Worm (Caenorhabditis elegans) whole organism, L3 larva: ENCODE measurements around the gene cnc-1.

Experiments used
- R02D3.7 ChIP-seq: fragments of 150-350 bp; optimal IDR thresholded peaks from 2 replicates; lab custom pipeline; 2014; ENCODE audit warnings: missing biosample characterization, missing genetic modification characterization
- ZK546.5 ChIP-seq: sonication (generic microtip); optimal IDR thresholded peaks from 2 replicates; lab custom pipeline; 2017; ENCODE audit warnings: missing biosample characterization, missing genetic modification characterization
- aly-2 ChIP-seq: fragments of 150-350 bp; optimal IDR thresholded peaks from 2 replicates; lab custom pipeline; 2014; ENCODE audit warnings: missing biosample characterization, missing genetic modification characterization
- ama-1 ChIP-seq: fragments of 150-350 bp; optimal IDR thresholded peaks from 2 replicates; lab custom pipeline; 2018
- ceh-16 ChIP-seq: sonication (generic microtip); optimal IDR thresholded peaks from 2 replicates; lab custom pipeline; 2017; ENCODE audit warnings: missing biosample characterization, missing genetic modification characterization
- ceh-28 ChIP-seq: fragments of 150-350 bp; optimal IDR thresholded peaks from 2 replicates; lab custom pipeline; 2014; ENCODE audit warnings: missing biosample characterization, missing genetic modification reagents, missing genetic modification characterization
- ceh-82 ChIP-seq: fragments of 150-350 bp; optimal IDR thresholded peaks from 2 replicates; lab custom pipeline; 2014; ENCODE audit warnings: missing biosample characterization, missing genetic modification characterization
- ceh-9 ChIP-seq: sonication (generic microtip); optimal IDR thresholded peaks from 2 replicates; lab custom pipeline; 2018; ENCODE audit warnings: missing biosample characterization, missing genetic modification characterization
- daf-12 ChIP-seq: fragments of 150-350 bp; optimal IDR thresholded peaks from 2 replicates; lab custom pipeline; 2014; ENCODE audit warnings: missing biosample characterization, missing genetic modification reagents, missing genetic modification characterization
- egl-5 ChIP-seq: fragments of 150-350 bp; optimal IDR thresholded peaks from 2 replicates; lab custom pipeline; 2017; ENCODE audit warnings: missing biosample characterization, missing genetic modification reagents, missing genetic modification characterization, inconsistent platforms
- elt-1 ChIP-seq: fragments of 150-350 bp; optimal IDR thresholded peaks from 2 replicates; lab custom pipeline; 2014; ENCODE audit warnings: missing biosample characterization, missing genetic modification characterization
- elt-2 ChIP-seq: sonication (generic microtip); optimal IDR thresholded peaks from 2 replicates; lab custom pipeline; 2016; ENCODE audit warnings: missing genetic modification reagents, mild to moderate bottlenecking, missing genetic modification characterization, missing compliant biosample characterization
- elt-3 ChIP-seq, 3 experiments: fragments of 150-350 bp in 1 of 3; sonication (generic microtip) in 2 of 3; optimal IDR thresholded peaks; 2 replicates in 2 of 3; 4 replicates in 1 of 3; lab custom pipeline; 2014 to 2017; ENCODE audit warnings: missing biosample characterization in 3 of 3, missing genetic modification characterization in 3 of 3
- eor-1 ChIP-seq, 2 experiments: fragments of 150-350 bp; optimal IDR thresholded peaks; 2 replicates each; lab custom pipeline; 2014 to 2018; ENCODE audit warnings: missing biosample characterization in 2 of 2, missing genetic modification characterization in 2 of 2
- fkh-10 ChIP-seq: sonication (generic microtip); optimal IDR thresholded peaks from 2 replicates; lab custom pipeline; 2017; ENCODE audit warnings: missing biosample characterization, missing genetic modification reagents, missing genetic modification characterization
- fkh-2 ChIP-seq: fragments of 150-350 bp; optimal IDR thresholded peaks from 2 replicates; lab custom pipeline; 2014; ENCODE audit warnings: missing biosample characterization, missing genetic modification reagents, missing genetic modification characterization
- fos-1 ChIP-seq: fragments of 150-350 bp; optimal IDR thresholded peaks from 2 replicates; lab custom pipeline; 2014; ENCODE audit warnings: missing biosample characterization, missing genetic modification characterization
- hmg-11 ChIP-seq: sonication (generic microtip); optimal IDR thresholded peaks from 2 replicates; lab custom pipeline; 2016; ENCODE audit warnings: missing genetic modification characterization, missing compliant biosample characterization
- jun-1 ChIP-seq: fragments of 150-350 bp; optimal IDR thresholded peaks from 2 replicates; lab custom pipeline; 2014; ENCODE audit warnings: missing biosample characterization, missing genetic modification reagents, missing genetic modification characterization
- lin-15B ChIP-seq: fragments of 150-350 bp; optimal IDR thresholded peaks from 2 replicates; lab custom pipeline; 2014; ENCODE audit warnings: missing biosample characterization, missing genetic modification characterization
- lin-39 ChIP-seq: fragments of 150-350 bp; optimal IDR thresholded peaks from 2 replicates; lab custom pipeline; 2018; ENCODE audit warnings: missing biosample characterization, missing genetic modification reagents, missing genetic modification characterization
- lsy-12 ChIP-seq: sonication (generic microtip); optimal IDR thresholded peaks from 2 replicates; lab custom pipeline; 2016; ENCODE audit warnings: mild to moderate bottlenecking, missing genetic modification characterization, missing compliant biosample characterization
- nfya-1 ChIP-seq: sonication (generic microtip); optimal IDR thresholded peaks from 2 replicates; lab custom pipeline; 2017; ENCODE audit warnings: missing genetic modification characterization, mild to moderate bottlenecking, missing compliant biosample characterization, antibody characterized with exemption, moderate library complexity; ENCODE audit not compliant: insufficient read depth
- nhr-12 ChIP-seq: fragments of 150-350 bp; optimal IDR thresholded peaks from 2 replicates; lab custom pipeline; 2014; ENCODE audit warnings: missing biosample characterization, missing genetic modification characterization
- nhr-23 ChIP-seq: fragments of 150-350 bp; optimal IDR thresholded peaks from 2 replicates; lab custom pipeline; 2014; ENCODE audit warnings: missing biosample characterization, missing genetic modification reagents, missing genetic modification characterization
- nhr-25 ChIP-seq: sonication (generic microtip); optimal IDR thresholded peaks from 2 replicates; lab custom pipeline; 2017; ENCODE audit warnings: missing biosample characterization, missing genetic modification characterization
- nhr-28 ChIP-seq: fragments of 150-350 bp; optimal IDR thresholded peaks from 2 replicates; lab custom pipeline; 2014; ENCODE audit warnings: missing biosample characterization, missing genetic modification characterization
- nhr-43 ChIP-seq: sonication (generic microtip); optimal IDR thresholded peaks from 2 replicates; lab custom pipeline; 2016; ENCODE audit warnings: mild to moderate bottlenecking, missing genetic modification characterization, missing compliant biosample characterization; ENCODE audit not compliant: poor library complexity, severe bottlenecking
- nhr-77 ChIP-seq: fragments of 150-350 bp; optimal IDR thresholded peaks from 2 replicates; lab custom pipeline; 2014; ENCODE audit warnings: missing biosample characterization, missing genetic modification characterization
- pha-4 ChIP-seq: fragments of 150-350 bp; optimal IDR thresholded peaks from 2 replicates; lab custom pipeline; 2014; ENCODE audit warnings: missing biosample characterization, missing genetic modification reagents, missing genetic modification characterization
- pqm-1 ChIP-seq: fragments of 150-350 bp; optimal IDR thresholded peaks from 2 replicates; lab custom pipeline; 2017; ENCODE audit warnings: missing biosample characterization, missing genetic modification characterization, inconsistent platforms
- sea-2 ChIP-seq: fragments of 150-350 bp; sonication (generic microtip); optimal IDR thresholded peaks from 4 replicates; lab custom pipeline; 2014; ENCODE audit warnings: missing biosample characterization, missing genetic modification reagents, missing genetic modification characterization
- skn-1 ChIP-seq: fragments of 150-350 bp; optimal IDR thresholded peaks from 2 replicates; lab custom pipeline; 2014; ENCODE audit warnings: missing biosample characterization, missing genetic modification characterization
- snpc-4 ChIP-seq: fragments of 150-350 bp; optimal IDR thresholded peaks from 2 replicates; lab custom pipeline; 2014; ENCODE audit warnings: missing biosample characterization, missing genetic modification characterization
- unc-62 ChIP-seq: fragments of 150-350 bp; sonication (generic microtip); optimal IDR thresholded peaks from 4 replicates; lab custom pipeline; 2014; ENCODE audit warnings: missing biosample characterization, missing genetic modification reagents, missing genetic modification characterization
- zag-1 ChIP-seq: fragments of 150-350 bp; optimal IDR thresholded peaks from 2 replicates; lab custom pipeline; 2014; ENCODE audit warnings: missing biosample characterization, missing genetic modification characterization

Gene cnc-1

ce11 chrV:1471977-1472376 is 27.9 kb upstream of the cnc-1 start:
- TF ChIP-seq ZK546.5 (tag; lab: Kevin White, UChicago): no peak
- no peak for TF ChIP-seq fkh-10
- no peak for TF ChIP-seq eor-1 (tag; optimal IDR thresholded peaks at IDR 0.05; lab: Kevin White, UChicago)
- TF ChIP-seq aly-2 (tag; lab: Kevin White, UChicago): no peak
- no peak for TF ChIP-seq jun-1 (tag; lab: Kevin White, UChicago)
- TF ChIP-seq ama-1: no peak
- no peak for TF ChIP-seq elt-1 (tag; lab: Kevin White, UChicago)
- no peak for TF ChIP-seq pha-4 (tag; lab: Kevin White, UChicago)
- TF ChIP-seq snpc-4 (tag; lab: Kevin White, UChicago): no peak

ce11 chrV:1471078-1471969 is 27.2 kb upstream of the cnc-1 start:
- TF ChIP-seq hmg-11 (tag; lab: Kevin White, UChicago) (no peak), egl-5 (peak; percentile 62), lin-15B (tag; lab: Kevin White, UChicago) (peak; percentile 86), ceh-82 (tag; lab: Kevin White, UChicago) (no peak), nhr-23 (tag; lab: Kevin White, UChicago) (peak; percentile 83), lsy-12 (no peak), skn-1 (tag; lab: Kevin White, UChicago) (peak; percentile 95), R02D3.7 (tag; lab: Kevin White, UChicago) (no peak), eor-1 (tag; optimal IDR thresholded peaks at IDR 0.05; lab: Kevin White, UChicago) (no peak), unc-62 (GFP tag; lab: Kevin White, UChicago) (no peak), snpc-4 (tag; lab: Kevin White, UChicago) (peak; percentile 10), fos-1 (no peak), nhr-77 (no peak), nhr-25 (tag; lab: Kevin White, UChicago) (no peak), ceh-28 (peak; percentile 48), elt-1 (tag; lab: Kevin White, UChicago) (peak; percentile 30), pha-4 (tag; lab: Kevin White, UChicago) (peak; percentile 74), lin-39 (tag; lab: Kevin White, UChicago) (peak; percentile 35), aly-2 (tag; lab: Kevin White, UChicago) (no peak), sea-2 (GFP tag; lab: Kevin White, UChicago) (no peak), daf-12 (tag; lab: Kevin White, UChicago) (no peak), nfya-1 (tag; lab: Kevin White, UChicago) (peak; percentile 81), nhr-12 (tag; lab: Kevin White, UChicago) (no peak), fkh-10 (peak; percentile 35), elt-2 (tag; lab: Kevin White, UChicago) (peak; percentile 27), ama-1 (no peak), nhr-28 (tag; lab: Kevin White, UChicago) (no peak), nhr-43 (tag; lab: Kevin White, UChicago) (peak; percentile 43), pqm-1 (tag; lab: Kevin White, UChicago) (peak; percentile 24), zag-1 (tag; lab: Kevin White, UChicago) (no peak), fkh-2 (tag; lab: Kevin White, UChicago) (peak; percentile 9)
- TF ChIP-seq, all 47 proteins: peak for 15

- no peak for TF ChIP-seq jun-1 (tag; lab: Kevin White, UChicago)
- no peak for TF ChIP-seq pha-4 (tag; lab: Kevin White, UChicago)
- no peak for TF ChIP-seq pqm-1 (tag; lab: Kevin White, UChicago)
- TF ChIP-seq ceh-16 (tag; lab: Kevin White, UChicago): no peak
- no peak for TF ChIP-seq R02D3.7 (tag; lab: Kevin White, UChicago)
- TF ChIP-seq egl-5: no peak
- TF ChIP-seq elt-3 (tag; optimal IDR thresholded peaks at IDR 0.05; lab: Kevin White, UChicago): no peak
- TF ChIP-seq eor-1 (tag; optimal IDR thresholded peaks at IDR 0.05; lab: Kevin White, UChicago): no peak
- TF ChIP-seq zag-1 (tag; lab: Kevin White, UChicago): no peak
- TF ChIP-seq lsy-12: no peak
- TF ChIP-seq ceh-9 (tag; lab: Kevin White, UChicago): no peak
- no peak for TF ChIP-seq skn-1 (tag; lab: Kevin White, UChicago)
These were observed 24.8 kb upstream of the cnc-1 start for ce11 chrV:1468905-1469304.
